Worm (Caenorhabditis elegans) whole organism, mixed stage, embryonic: ENCODE data around the gene C06A12.19.

Experiments used
- M03D4.4 ChIP-seq: sonication (generic microtip); optimal IDR thresholded peaks from 2 replicates; lab custom pipeline; 2017; ENCODE audit warnings: mild to moderate bottlenecking, missing genetic modification characterization, missing compliant biosample characterization
- bed-3 ChIP-seq: fragments of 200-800 bp; sonication (Bioruptor generic); optimal IDR thresholded peaks from 3 replicates; lab custom pipeline; 2018; ENCODE audit warnings: mild to moderate bottlenecking, missing genetic modification characterization, moderate library complexity, missing compliant biosample characterization
- blmp-1 ChIP-seq: fragments of 150-350 bp; optimal IDR thresholded peaks from 2 replicates; lab custom pipeline; 2014; ENCODE audit warnings: missing biosample characterization, missing genetic modification characterization
- ceh-39 ChIP-seq: fragments of 150-350 bp; optimal IDR thresholded peaks from 2 replicates; lab custom pipeline; 2014; ENCODE audit warnings: missing biosample characterization, missing genetic modification characterization
- ceh-43 ChIP-seq: fragments of 200-800 bp; sonication (Bioruptor generic); optimal IDR thresholded peaks from 2 replicates; lab custom pipeline; 2018; ENCODE audit warnings: mild to moderate bottlenecking, missing genetic modification characterization, moderate library complexity, missing compliant biosample characterization
- ces-1 ChIP-seq: fragments of 150-350 bp; optimal IDR thresholded peaks from 2 replicates; lab custom pipeline; 2014; ENCODE audit warnings: missing biosample characterization, missing genetic modification reagents, missing genetic modification characterization
- cnd-1 ChIP-seq: fragments of 200-800 bp; sonication (Bioruptor generic); optimal IDR thresholded peaks from 2 replicates; lab custom pipeline; 2018; ENCODE audit warnings: mild to moderate bottlenecking, missing genetic modification characterization, missing compliant biosample characterization
- drap-1 ChIP-seq: fragments of 200-800 bp; sonication (Bioruptor generic); optimal IDR thresholded peaks from 3 replicates; lab custom pipeline; 2018; ENCODE audit warnings: mild to moderate bottlenecking, missing genetic modification characterization, missing compliant biosample characterization
- elt-1 ChIP-seq: sonication (generic microtip); optimal IDR thresholded peaks from 2 replicates; lab custom pipeline; 2017; ENCODE audit warnings: missing genetic modification characterization, mild to moderate bottlenecking, missing compliant biosample characterization, antibody characterized with exemption, moderate library complexity, borderline replicate concordance; ENCODE audit not compliant: insufficient read depth
- elt-3 ChIP-seq: fragments of 150-350 bp; optimal IDR thresholded peaks from 2 replicates; lab custom pipeline; 2014; ENCODE audit warnings: missing biosample characterization, missing genetic modification characterization
- flh-1 ChIP-seq: fragments of 200-800 bp; sonication (Bioruptor generic); optimal IDR thresholded peaks from 2 replicates; lab custom pipeline; 2018; ENCODE audit warnings: mild to moderate bottlenecking, missing genetic modification characterization, moderate library complexity, missing compliant biosample characterization
- ham-2 ChIP-seq: fragments of 200-800 bp; sonication (Bioruptor generic); optimal IDR thresholded peaks from 2 replicates; lab custom pipeline; 2018; ENCODE audit warnings: mild to moderate bottlenecking, missing genetic modification characterization, missing compliant biosample characterization
- hlh-1 ChIP-seq: fragments of 150-350 bp; optimal IDR thresholded peaks from 2 replicates; lab custom pipeline; 2014; ENCODE audit warnings: missing biosample characterization, missing genetic modification reagents, missing genetic modification characterization
- lin-13 ChIP-seq: fragments of 150-350 bp; optimal IDR thresholded peaks from 2 replicates; lab custom pipeline; 2014; ENCODE audit warnings: missing biosample characterization, missing genetic modification characterization
- lin-32 ChIP-seq: fragments of 200-800 bp; sonication (Bioruptor generic); optimal IDR thresholded peaks from 2 replicates; lab custom pipeline; 2018; ENCODE audit warnings: mild to moderate bottlenecking, missing genetic modification characterization, missing compliant biosample characterization
- lsy-2 ChIP-seq: fragments of 150-350 bp; optimal IDR thresholded peaks from 2 replicates; lab custom pipeline; 2014; ENCODE audit warnings: missing biosample characterization, missing genetic modification characterization
- mls-2 ChIP-seq: sonication (generic microtip); optimal IDR thresholded peaks from 2 replicates; lab custom pipeline; 2016; ENCODE audit warnings: mild to moderate bottlenecking, missing genetic modification characterization, moderate library complexity, missing compliant biosample characterization
- nhr-12 ChIP-seq: fragments of 150-350 bp; optimal IDR thresholded peaks from 2 replicates; lab custom pipeline; 2014; ENCODE audit warnings: missing biosample characterization, missing genetic modification characterization
- nhr-2 ChIP-seq: fragments of 150-350 bp; optimal IDR thresholded peaks from 2 replicates; lab custom pipeline; 2014; ENCODE audit warnings: missing biosample characterization, missing genetic modification characterization
- nhr-237 ChIP-seq: fragments of 150-350 bp; optimal IDR thresholded peaks from 2 replicates; lab custom pipeline; 2014; ENCODE audit warnings: missing biosample characterization, missing genetic modification characterization
- nhr-28 ChIP-seq: fragments of 150-350 bp; optimal IDR thresholded peaks from 2 replicates; lab custom pipeline; 2014; ENCODE audit warnings: missing biosample characterization, missing genetic modification characterization
- nhr-76 ChIP-seq: sonication (generic microtip); optimal IDR thresholded peaks from 2 replicates; lab custom pipeline; 2017; ENCODE audit warnings: missing biosample characterization, missing genetic modification characterization
- pha-4 ChIP-seq: fragments of 150-350 bp; optimal IDR thresholded peaks from 2 replicates; lab custom pipeline; 2018; ENCODE audit warnings: missing biosample characterization, missing genetic modification reagents, missing genetic modification characterization
- sem-2 ChIP-seq: fragments of 200-800 bp; sonication (Bioruptor generic); optimal IDR thresholded peaks from 2 replicates; lab custom pipeline; 2018; ENCODE audit warnings: mild to moderate bottlenecking, missing genetic modification characterization, missing compliant biosample characterization
- snpc-4 ChIP-seq: fragments of 150-350 bp; optimal IDR thresholded peaks from 2 replicates; lab custom pipeline; 2014; ENCODE audit warnings: missing biosample characterization, missing genetic modification characterization
- tbx-8 ChIP-seq: fragments of 200-800 bp; sonication (Bioruptor generic); optimal IDR thresholded peaks from 2 replicates; lab custom pipeline; 2018; ENCODE audit warnings: mild to moderate bottlenecking, missing genetic modification characterization, moderate library complexity, missing compliant biosample characterization
- unc-120 ChIP-seq: sonication (generic microtip); optimal IDR thresholded peaks from 2 replicates; lab custom pipeline; 2017; ENCODE audit warnings: missing genetic modification characterization, missing compliant biosample characterization; ENCODE audit not compliant: poor library complexity, severe bottlenecking
- unc-39 ChIP-seq: fragments of 150-350 bp; optimal IDR thresholded peaks from 2 replicates; lab custom pipeline; 2014; ENCODE audit warnings: missing biosample characterization, missing genetic modification characterization
- unc-62 ChIP-seq: fragments of 150-350 bp; optimal IDR thresholded peaks from 2 replicates; lab custom pipeline; 2014; ENCODE audit warnings: missing biosample characterization, missing genetic modification reagents, missing genetic modification characterization
- zip-8 ChIP-seq: fragments of 150-350 bp; optimal IDR thresholded peaks from 2 replicates; lab custom pipeline; 2014; ENCODE audit warnings: missing biosample characterization, missing genetic modification characterization
- ztf-11 ChIP-seq: fragments of 150-350 bp; optimal IDR thresholded peaks from 2 replicates; lab custom pipeline; 2014; ENCODE audit warnings: missing biosample characterization, missing genetic modification characterization

C06A12.19 gene

DNA sequence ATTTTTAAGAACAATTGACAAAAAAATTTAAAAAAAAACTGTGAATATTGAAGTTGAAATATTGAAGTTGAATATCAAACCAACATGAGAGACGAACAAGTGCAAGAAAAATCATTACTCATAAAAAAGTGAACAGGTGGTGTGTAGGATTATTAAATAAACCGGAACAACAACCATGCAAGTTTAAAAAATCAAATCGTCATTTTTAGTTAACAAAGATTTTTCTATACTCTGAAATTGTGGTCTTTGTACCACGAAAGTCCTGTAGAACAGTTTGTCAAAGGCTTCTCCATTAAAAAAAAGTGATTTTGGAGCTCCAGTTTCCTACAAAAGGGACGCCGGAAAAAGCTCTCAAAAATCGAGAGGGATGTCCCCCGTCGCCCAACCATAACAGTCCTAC, at the start of gene C06A12.19:
Gene C06A12.19, minus strand, starts transcription at position 101 of the 400 bp plus-strand sequence.
- TF ChIP-seq sem-2 (GFP tag; lab: Kevin White, UChicago) (no peak), ceh-39 (tag; lab: Kevin White, UChicago) (no peak), unc-39 (tag; lab: Kevin White, UChicago) (no peak), blmp-1 (no peak), tbx-8 (GFP tag; lab: Kevin White, UChicago) (no peak), unc-62 (GFP tag; lab: Kevin White, UChicago) (no peak), lin-13 (tag; lab: Kevin White, UChicago) (no peak), drap-1 (GFP tag; lab: Kevin White, UChicago) (no peak), snpc-4 (tag; lab: Kevin White, UChicago) (no peak), flh-1 (GFP tag; lab: Kevin White, UChicago) (no peak)

DNA sequence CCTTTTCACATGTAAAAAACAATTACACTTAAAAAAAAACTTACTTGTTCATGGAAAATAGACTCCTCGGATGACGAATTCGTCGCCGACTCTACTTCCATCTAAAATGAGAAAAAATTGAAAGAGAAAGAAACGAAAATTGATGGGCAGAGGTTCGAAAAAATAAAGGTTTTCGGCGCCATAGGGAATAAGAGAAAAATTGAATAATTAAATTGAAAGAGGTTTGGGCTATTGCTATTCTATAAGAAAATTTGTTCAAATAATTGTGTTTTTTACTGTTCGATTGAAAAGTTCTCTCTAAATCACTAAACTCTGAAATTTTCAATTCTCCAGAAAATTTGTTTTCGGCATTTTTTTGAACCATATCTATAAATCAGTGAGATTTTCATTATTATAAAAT, 43.3 kb upstream of the C06A12.19 start, which contains the start of gene rabr-2:
Gene rabr-2, minus strand, starts transcription at position 101 of the 400 bp plus-strand sequence.
- TF ChIP-seq ces-1 (GFP tag; lab: Kevin White, UChicago): no peak
- TF ChIP-seq nhr-28 (tag; lab: Kevin White, UChicago): no peak
- no peak for TF ChIP-seq nhr-12 (tag; lab: Kevin White, UChicago)
- TF ChIP-seq nhr-76 (tag; lab: Kevin White, UChicago): no peak
- no peak for TF ChIP-seq lin-13 (tag; lab: Kevin White, UChicago)
- TF ChIP-seq lsy-2: no peak
- no peak for TF ChIP-seq unc-39 (tag; lab: Kevin White, UChicago)
- no peak for TF ChIP-seq nhr-2 (tag; lab: Kevin White, UChicago)
- TF ChIP-seq cnd-1 (tag; lab: Kevin White, UChicago): no peak
- no peak for TF ChIP-seq M03D4.4 (tag; lab: Kevin White, UChicago)
- TF ChIP-seq pha-4: no peak
- TF ChIP-seq blmp-1: no peak
- TF ChIP-seq bed-3 (GFP tag; lab: Kevin White, UChicago): no peak
- no peak for TF ChIP-seq ceh-43
- no peak for TF ChIP-seq sem-2 (GFP tag; lab: Kevin White, UChicago)
- TF ChIP-seq mls-2: no peak

DNA sequence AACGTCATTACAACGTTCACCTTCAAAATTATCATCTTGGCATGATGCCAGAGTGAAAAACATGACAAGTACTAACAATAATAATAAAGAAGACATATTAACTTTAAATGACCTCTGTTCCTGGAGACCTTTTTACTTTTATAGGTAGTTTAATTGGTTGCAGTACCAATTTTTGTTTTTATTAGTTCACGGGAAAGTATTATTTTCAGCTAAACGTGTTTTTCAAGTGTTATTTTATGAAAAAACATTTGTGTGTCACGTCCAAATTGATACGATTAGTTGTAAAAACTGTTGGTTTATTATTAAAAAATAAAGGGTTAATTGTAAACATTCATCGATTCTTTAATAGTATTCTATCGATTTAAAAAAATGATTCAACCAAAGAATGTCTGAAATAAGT, 35.8 kb upstream of the C06A12.19 start, which contains the start of gene grl-24:
Gene grl-24, minus strand, starts transcription at position 101 of the 400 bp plus-strand sequence.
- TF ChIP-seq ham-2 (no peak), cnd-1 (tag; lab: Kevin White, UChicago) (no peak), unc-39 (tag; lab: Kevin White, UChicago) (no peak), zip-8 (no peak), lin-32 (GFP tag; lab: Kevin White, UChicago) (no peak), sem-2 (GFP tag; lab: Kevin White, UChicago) (no peak), bed-3 (GFP tag; lab: Kevin White, UChicago) (no peak)

DNA sequence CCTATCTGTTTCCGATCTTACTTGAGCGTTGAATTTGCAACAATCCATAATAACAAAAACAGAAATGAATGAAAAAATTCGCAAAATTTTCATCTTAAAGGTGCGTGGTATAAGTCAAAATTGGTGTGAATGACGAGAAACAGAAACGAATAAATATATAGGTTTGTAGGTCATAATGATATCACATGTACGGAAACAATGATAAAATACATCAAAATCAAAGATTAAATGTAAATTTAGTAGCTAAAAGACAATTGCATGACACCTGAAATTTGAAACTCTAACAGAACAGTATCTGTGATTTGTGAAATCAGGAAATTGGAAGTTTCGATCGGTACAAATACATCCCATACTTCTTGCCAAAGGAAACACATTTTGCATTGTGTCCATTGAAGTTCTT, 35.3 kb upstream of the C06A12.19 start, which contains the start of gene F11E6.9:
Gene F11E6.9, minus strand, starts transcription at position 101 of the 400 bp plus-strand sequence.
- no peak for TF ChIP-seq ceh-39 (tag; lab: Kevin White, UChicago)
- no peak for TF ChIP-seq cnd-1 (tag; lab: Kevin White, UChicago)
- no peak for TF ChIP-seq nhr-76 (tag; lab: Kevin White, UChicago)
- TF ChIP-seq sem-2 (GFP tag; lab: Kevin White, UChicago): no peak
- TF ChIP-seq tbx-8 (GFP tag; lab: Kevin White, UChicago): no peak
- TF ChIP-seq lin-32 (GFP tag; lab: Kevin White, UChicago): no peak
- TF ChIP-seq nhr-2 (tag; lab: Kevin White, UChicago): no peak
- no peak for TF ChIP-seq flh-1 (GFP tag; lab: Kevin White, UChicago)
- no peak for TF ChIP-seq snpc-4 (tag; lab: Kevin White, UChicago)

DNA sequence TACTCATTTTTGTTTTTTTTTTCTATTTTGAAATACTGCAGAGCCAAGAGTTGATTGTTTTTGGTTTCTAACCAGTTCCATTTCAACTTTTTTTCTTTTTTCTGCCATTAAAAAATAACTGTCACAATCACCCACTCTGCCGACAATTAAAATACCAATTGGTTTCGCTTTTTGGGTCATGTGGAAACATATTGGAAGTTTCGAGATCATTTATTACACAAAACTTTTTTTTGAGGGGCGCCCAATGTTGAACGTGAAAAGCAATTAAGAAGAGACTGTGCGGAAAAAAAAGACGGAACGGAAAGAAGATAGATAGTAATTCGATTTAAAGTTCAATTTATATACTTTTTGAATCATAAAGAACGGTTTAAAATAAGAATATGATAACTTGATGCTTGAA, 34.1 kb upstream of the C06A12.19 start:
- no peak for TF ChIP-seq nhr-237 (tag; lab: Kevin White, UChicago)
- TF ChIP-seq cnd-1 (tag; lab: Kevin White, UChicago): no peak
- no peak for TF ChIP-seq ces-1 (GFP tag; lab: Kevin White, UChicago)
- TF ChIP-seq unc-120 (tag; lab: Kevin White, UChicago): no peak
- no peak for TF ChIP-seq snpc-4 (tag; lab: Kevin White, UChicago)
- TF ChIP-seq ceh-39 (tag; lab: Kevin White, UChicago): no peak
- TF ChIP-seq pha-4: no peak
- TF ChIP-seq blmp-1: no peak
- no peak for TF ChIP-seq elt-3
- TF ChIP-seq sem-2 (GFP tag; lab: Kevin White, UChicago): no peak
- no peak for TF ChIP-seq bed-3 (GFP tag; lab: Kevin White, UChicago)
- no peak for TF ChIP-seq hlh-1
- no peak for TF ChIP-seq ztf-11
- TF ChIP-seq unc-62 (GFP tag; lab: Kevin White, UChicago): no peak
- no peak for TF ChIP-seq nhr-28 (tag; lab: Kevin White, UChicago)
- TF ChIP-seq elt-1: no peak
- no peak for TF ChIP-seq nhr-76 (tag; lab: Kevin White, UChicago)
- TF ChIP-seq ham-2: no peak
- TF ChIP-seq lin-13 (tag; lab: Kevin White, UChicago): no peak
- TF ChIP-seq, all 35 proteins: peak for 0
